Fruit fly (Drosophila melanogaster): Measurements from ENCODE around the gene CG5062.

DNA sequence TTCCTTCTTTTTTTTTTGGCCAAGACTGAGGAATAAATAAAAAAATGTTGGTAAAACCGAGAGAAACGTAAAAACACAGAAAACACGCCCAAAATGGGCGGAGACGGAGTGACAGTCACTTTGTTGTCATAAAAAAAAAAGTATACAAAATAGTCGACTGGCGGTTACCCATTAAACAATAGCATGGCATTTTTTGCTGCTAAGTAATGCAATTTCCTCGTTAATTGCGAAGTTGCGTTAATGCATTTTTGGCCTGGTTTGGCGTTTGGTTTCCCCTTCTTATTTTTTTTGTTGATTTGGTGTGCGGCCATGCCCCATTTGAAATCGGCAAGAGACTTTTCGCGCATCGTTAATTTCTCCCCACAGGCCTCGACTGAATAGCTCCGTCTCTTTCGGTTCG is 7.1 kb upstream of the CG5062 start:
- no peak for TF ChIP-seq CG8478 (optimal IDR thresholded peaks at IDR 0.05)
- TF ChIP-seq CTCF (optimal IDR thresholded peaks at IDR 0.05) = no peak

Measured in S2 (cell line).